Fruit fly (Drosophila melanogaster): ENCODE results near the gene pho.

DNA sequence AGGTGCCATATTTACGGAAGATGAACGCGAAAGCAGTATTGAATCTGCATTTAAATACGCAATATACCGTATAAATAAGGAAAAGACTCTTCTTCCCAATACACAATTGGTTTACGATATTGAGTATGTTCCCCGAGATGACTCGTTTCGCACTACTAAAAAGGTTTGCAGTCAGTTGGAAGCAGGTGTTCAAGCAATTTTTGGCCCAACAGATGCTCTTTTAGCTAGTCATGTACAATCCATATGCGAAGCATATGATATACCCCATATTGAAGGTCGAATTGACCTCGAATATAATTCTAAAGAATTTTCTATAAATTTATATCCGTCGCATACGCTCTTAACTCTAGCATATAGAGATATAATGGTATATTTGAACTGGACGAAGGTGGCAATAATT is 54.4 kb downstream of the pho start:
- no peak for TF ChIP-seq CG31627 (GFP tag; optimal IDR thresholded peaks at IDR 0.05)
- no peak for TF ChIP-seq Eip78C (GFP tag)
- TF ChIP-seq CG8319 (GFP tag; optimal IDR thresholded peaks at IDR 0.05) = no peak
- TF ChIP-seq Gug (GFP tag; IDR thresholded peaks at IDR 0.05) = no peak
- TF ChIP-seq CG3919 (GFP tag; optimal IDR thresholded peaks at IDR 0.05) = no peak
- TF ChIP-seq CG6854 (GFP tag; optimal IDR thresholded peaks at IDR 0.05) = no peak
- TF ChIP-seq Eip93F (GFP tag; optimal IDR thresholded peaks at IDR 0.05) = no peak
- no peak for TF ChIP-seq CG34406 (GFP tag; optimal IDR thresholded peaks at IDR 0.05)
- no peak for TF ChIP-seq Smox (GFP tag; optimal IDR thresholded peaks at IDR 0.05)
- TF ChIP-seq OdsH (GFP tag; optimal IDR thresholded peaks at IDR 0.05) = no peak
- TF ChIP-seq net (GFP tag; optimal IDR thresholded peaks at IDR 0.05) = no peak
- no peak for TF ChIP-seq esn (GFP tag; optimal IDR thresholded peaks at IDR 0.05)
- TF ChIP-seq CG11902 (GFP tag; optimal IDR thresholded peaks at IDR 0.05) = no peak

Measured in whole organism, prepupa.